Worm (Caenorhabditis elegans) whole organism, young adult: ENCODE data around the gene fbxc-32.

ENCODE experiments used
- F52B5.7 ChIP-seq: sonication (generic microtip); optimal IDR thresholded peaks from 2 replicates; lab custom pipeline; 2016; ENCODE audit warnings: mild to moderate bottlenecking, missing genetic modification characterization, missing compliant biosample characterization
- F57C9.4 ChIP-seq: sonication (generic microtip); optimal IDR thresholded peaks from 2 replicates; lab custom pipeline; 2017; ENCODE audit warnings: mild to moderate bottlenecking, missing genetic modification characterization, missing compliant biosample characterization
- K11D2.4 ChIP-seq: fragments of 200-800 bp; sonication (Bioruptor generic); IDR thresholded peaks from 2 replicates; pipeline ENCODE4 v1.3.6; 2022; ENCODE audit warnings: missing genetic modification reagents, missing genetic modification characterization, missing compliant biosample characterization
- ama-1 ChIP-seq, 3 experiments: fragments of 150-350 bp in 1 of 3; sonication (generic microtip) in 2 of 3; optimal IDR thresholded peaks; 2 replicates each; lab custom pipeline; 2014 to 2018; ENCODE audit warnings: missing biosample characterization in 2 of 3, missing genetic modification characterization in 2 of 3, missing genetic modification reagents in 2 of 3
- lin-40 ChIP-seq: sonication (generic microtip); optimal IDR thresholded peaks from 2 replicates; lab custom pipeline; 2016; ENCODE audit warnings: missing genetic modification characterization, mild to moderate bottlenecking, missing compliant biosample characterization, missing genotype, missing genetic modification reagents
- mel-28 ChIP-seq: sonication (generic microtip); optimal IDR thresholded peaks from 2 replicates; lab custom pipeline; 2016; ENCODE audit warnings: borderline replicate concordance, mild to moderate bottlenecking, missing genetic modification characterization, missing compliant biosample characterization
- mxl-1 ChIP-seq: sonication (generic microtip); optimal IDR thresholded peaks from 2 replicates; lab custom pipeline; 2016; ENCODE audit warnings: missing genetic modification characterization, missing compliant biosample characterization
- nhr-80 ChIP-seq: sonication (generic microtip); optimal IDR thresholded peaks from 2 replicates; lab custom pipeline; 2016; ENCODE audit warnings: missing genetic modification characterization, missing compliant biosample characterization

DNA sequence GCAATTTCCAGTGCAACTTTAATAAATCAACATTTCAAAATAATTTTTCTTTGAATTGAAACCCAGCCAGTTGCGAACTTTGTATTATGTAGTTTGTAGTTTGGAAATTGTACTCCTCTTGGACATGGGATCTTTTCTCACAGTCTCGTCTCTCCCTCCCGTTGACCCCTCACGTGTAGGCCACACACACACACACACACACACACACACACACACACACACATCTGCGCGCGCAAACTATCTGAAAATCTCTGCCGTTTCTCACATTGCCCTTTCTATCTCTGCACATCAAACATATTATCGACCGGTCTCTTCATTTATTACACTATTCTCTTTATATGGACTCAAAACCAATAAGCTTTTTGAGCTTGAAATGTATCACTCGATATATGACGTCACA lies 7.2 kb downstream of the fbxc-32 start, which contains the start of gene fbxc-36:
- TF ChIP-seq mxl-1 (no peak), nhr-80 (tag; lab: Kevin White, UChicago) (no peak), F57C9.4 (no peak), K11D2.4 (GFP tag; lab: Robert Waterston, UW) (no peak), lin-40 (tag; lab: Kevin White, UChicago) (no peak), mel-28 (tag; lab: Kevin White, UChicago) (no peak), F52B5.7 (no peak), ama-1 (optimal IDR thresholded peaks at IDR 0.05; lab: Kevin White, UChicago) (no peak), ama-1 (GFP tag; optimal IDR thresholded peaks at IDR 0.05; lab: Kevin White, UChicago) (no peak)
